Worm (Caenorhabditis elegans) whole organism, dauer: ENCODE results near the gene T10D4.11.
"Not testable (repeated sequence)": the region's sequence is repeated elsewhere in the genome, so short reads cannot be mapped to it uniquely, and the experiment has no call there.

ENCODE experiments used
- unc-62 ChIP-seq: sonication (generic microtip); optimal IDR thresholded peaks from 2 replicates; lab custom pipeline; 2017; ENCODE audit warnings: missing biosample characterization, missing genetic modification reagents, missing genetic modification characterization

Gene T10D4.11

DNA sequence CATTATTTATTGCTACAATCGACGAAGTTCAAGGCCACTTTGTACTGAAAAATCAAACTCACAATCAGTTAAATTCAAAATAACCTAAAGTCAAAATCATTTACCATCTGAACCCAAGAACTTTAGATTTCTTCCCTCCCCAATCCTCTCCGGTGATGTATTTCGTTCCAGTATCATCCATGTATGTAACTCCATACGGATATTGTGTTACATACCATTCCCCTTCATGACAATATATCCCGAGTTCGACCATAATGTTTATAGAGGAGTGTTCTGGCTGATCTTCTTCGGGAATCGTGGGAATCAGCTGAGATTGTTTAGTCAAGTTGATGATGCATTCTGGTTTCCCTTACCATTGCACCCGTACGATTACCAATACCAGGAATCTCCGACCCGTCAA lies 1.0 kb downstream of the T10D4.11 start:
- TF ChIP-seq unc-62 (GFP tag; lab: Kevin White, UChicago), result no peak

DNA sequence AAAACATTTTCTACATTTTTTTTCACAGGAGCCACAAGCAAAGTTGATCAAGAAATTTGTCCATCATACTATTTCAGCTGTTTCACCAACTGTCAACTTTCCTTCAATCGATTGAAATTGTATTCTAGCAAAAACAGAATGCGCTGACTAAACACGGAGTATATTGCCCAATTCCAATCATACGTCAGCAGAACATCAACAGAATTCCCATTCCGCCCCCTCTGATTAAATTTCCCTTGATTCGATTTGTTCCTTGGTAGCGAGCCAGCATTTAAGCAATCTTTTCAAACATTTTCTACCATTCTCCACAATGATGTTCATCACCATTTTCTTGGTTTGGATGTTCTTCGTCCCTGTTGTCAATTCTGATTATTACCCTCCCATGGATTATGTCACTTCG lies 3.6 kb downstream of the T10D4.11 start, which contains the start of gene T10D4.15:
Gene T10D4.15, plus strand, starts transcription at position 301 of the 400 bp plus-strand sequence.
- no peak for TF ChIP-seq unc-62 (GFP tag; lab: Kevin White, UChicago)

DNA sequence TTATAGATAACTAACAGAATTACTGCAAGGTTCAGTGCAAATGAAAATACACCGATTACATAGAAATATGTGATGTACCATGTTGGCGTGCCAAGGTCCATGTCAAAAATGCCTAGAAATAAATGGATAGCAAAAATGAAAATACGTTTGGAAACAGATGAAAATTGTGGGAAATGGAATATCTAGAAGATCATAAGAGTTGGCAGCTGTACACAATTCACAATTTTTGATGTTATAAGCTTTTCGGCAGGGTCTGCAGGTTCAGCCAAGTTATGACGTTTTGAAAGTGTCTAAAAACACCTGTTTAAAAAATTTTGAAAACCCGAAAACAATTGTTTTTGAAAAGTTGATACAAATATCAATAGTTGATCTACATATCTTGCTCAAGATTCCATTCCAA lies 4.9 kb downstream of the T10D4.11 start, which contains the start of gene sri-43:
Gene sri-43, minus strand, starts transcription at position 101 of the 400 bp plus-strand sequence.
- not testable (repeated sequence) for TF ChIP-seq unc-62 (GFP tag; lab: Kevin White, UChicago)

DNA sequence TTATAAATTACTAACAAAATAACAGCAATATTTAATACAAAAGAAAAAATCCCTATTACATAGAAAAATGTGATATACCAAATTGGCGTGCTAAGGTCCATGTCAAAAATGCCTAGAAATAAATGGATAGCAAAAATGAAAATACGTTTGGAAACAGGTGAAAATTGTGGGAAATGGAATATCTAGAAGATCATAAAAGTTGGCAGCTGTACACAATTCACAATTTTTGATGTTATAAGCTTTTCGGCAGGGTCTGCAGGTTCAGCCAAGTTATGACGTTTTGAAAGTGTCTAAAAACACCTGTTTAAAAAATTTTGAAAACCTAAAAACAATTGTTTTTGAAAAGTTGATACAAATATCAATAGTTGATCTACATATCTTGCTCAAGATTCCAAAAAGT lies 6.6 kb downstream of the T10D4.11 start, which contains the start of gene sri-42:
Gene sri-42, minus strand, starts transcription at position 101 of the 400 bp plus-strand sequence.
- TF ChIP-seq unc-62 (GFP tag; lab: Kevin White, UChicago), result not testable (repeated sequence)

DNA sequence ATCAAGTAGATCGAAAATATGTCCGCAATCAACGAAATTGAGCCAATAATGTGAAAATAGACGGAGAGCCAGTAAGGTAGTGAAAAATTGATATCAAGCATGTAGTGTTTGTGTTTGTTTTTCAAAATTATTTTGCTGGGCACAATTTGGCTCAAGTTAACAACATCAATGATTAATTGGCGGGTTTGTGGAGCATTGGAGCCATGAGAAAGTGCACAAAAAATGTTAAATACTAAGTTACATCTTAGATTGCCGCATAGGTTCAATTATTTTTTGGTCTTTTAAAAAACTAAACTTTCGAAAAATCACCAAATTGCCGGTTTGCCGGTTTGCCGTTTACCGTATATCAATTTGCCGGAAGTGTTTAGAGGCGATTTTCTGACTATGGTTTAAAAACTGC lies 11.6 kb downstream of the T10D4.11 start, which contains the start of gene sri-54:
Gene sri-54, minus strand, starts transcription at position 101 of the 400 bp plus-strand sequence.
- TF ChIP-seq unc-62 (GFP tag; lab: Kevin White, UChicago), result no peak

DNA sequence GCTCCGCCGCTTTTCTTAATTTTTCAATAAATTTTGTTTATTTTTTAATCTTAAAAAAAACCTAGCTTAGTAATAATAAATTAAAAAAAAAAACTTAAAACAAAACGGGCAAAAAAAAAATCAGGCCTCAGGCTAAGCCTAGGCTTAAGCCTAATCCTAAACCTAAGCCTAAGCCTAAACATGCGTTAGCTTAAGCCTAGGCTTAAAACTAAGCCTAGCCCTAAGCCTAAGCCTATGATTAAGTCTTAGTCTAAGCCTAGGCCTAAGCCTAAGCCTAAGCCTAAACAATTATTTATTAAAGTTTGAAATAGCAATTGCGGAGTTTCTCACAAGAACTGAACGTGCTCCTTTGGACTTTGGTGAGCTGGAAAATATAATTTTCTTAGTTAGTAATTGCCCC lies 14.1 kb downstream of the T10D4.11 start:
- TF ChIP-seq unc-62 (GFP tag; lab: Kevin White, UChicago), result no peak

DNA sequence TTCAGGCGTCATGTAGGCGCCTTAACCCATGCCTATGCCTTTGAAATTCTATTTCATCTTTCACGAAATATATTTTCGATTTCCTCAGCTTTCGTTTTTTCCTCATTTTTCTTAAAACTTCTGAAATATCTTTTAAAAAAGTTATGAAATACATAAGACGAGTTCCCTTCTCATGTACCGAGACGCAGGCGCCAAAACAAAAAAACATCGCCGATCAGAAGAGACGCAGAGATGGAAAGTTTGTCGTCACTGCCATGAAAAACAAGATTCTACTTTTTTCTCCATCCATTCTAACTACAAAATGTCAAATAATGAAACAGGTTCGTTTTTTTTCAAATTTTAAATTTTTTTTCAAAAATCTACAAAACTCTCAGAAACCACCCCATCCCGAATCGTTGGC lies 20.4 kb downstream of the T10D4.11 start, which contains the start of gene chil-24:
Gene chil-24, plus strand, starts transcription at position 156 of the 400 bp plus-strand sequence.
- TF ChIP-seq unc-62 (GFP tag; lab: Kevin White, UChicago), result no peak

DNA sequence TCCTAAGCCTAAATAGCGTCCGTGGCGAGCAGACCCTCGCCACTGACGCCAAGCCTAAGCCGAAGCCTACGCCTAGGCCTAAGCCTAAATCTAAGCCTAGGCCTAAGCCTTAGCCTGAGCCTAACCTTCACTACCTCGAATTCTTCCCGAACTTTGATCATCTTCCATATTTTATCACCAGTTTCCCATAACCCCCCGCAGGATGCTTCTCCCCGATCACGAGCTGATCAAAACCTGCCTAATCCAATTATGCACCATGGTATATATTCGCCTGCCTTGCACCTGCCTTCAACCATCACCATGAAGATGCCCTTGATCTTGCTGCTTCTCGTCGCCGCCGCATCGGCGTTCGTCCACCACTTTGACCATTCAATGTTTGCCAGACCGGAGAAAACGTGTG lies 22.7 kb downstream of the T10D4.11 start, which contains the start of gene ins-31:
Gene ins-31, plus strand, starts transcription at position 301 of the 400 bp plus-strand sequence.
- TF ChIP-seq unc-62 (GFP tag; lab: Kevin White, UChicago), result not testable (repeated sequence)

DNA sequence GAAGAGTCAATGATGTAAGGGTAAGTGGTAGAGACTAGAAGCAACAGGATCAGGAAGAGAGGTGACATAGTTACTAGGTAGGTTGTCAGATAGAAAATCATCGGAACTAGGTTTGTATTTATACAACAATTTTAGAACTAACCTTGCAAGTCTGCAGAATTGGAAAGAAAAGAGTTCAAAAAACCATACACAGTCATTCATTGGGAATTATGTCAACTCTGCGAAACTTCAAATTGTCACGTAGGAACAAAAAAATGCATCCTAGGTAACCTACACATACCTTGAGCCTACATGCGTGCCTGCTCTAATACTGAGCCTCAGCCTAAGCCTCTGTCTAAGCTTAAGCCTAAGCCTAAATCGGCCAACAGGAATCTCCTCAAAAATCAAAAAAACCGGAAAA lies 23.1 kb downstream of the T10D4.11 start, which contains the start of gene ins-19:
Gene ins-19, minus strand, starts transcription at position 101 of the 400 bp plus-strand sequence.
- no peak for TF ChIP-seq unc-62 (GFP tag; lab: Kevin White, UChicago)

DNA sequence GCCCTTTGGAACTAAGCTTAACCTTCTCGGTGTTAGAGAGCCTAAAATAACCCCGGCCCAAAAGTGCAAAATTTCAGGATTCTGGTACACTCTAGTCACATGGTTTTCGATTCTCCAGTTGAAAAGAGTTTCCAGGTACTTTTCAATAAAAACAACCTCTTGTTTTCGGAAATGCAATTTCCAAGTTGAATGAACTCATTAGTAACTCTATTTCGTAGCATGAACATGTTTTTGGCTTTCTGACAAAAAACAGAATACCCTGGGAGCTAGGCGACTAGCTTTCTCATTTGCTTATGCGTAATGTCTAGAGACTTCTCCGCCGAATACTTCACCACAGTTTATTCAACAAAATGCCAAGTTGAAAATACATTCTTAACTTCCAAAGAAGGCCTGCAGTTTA lies 26.2 kb downstream of the T10D4.11 start, which contains the start of gene srh-71:
Gene srh-71, plus strand, starts transcription at position 301 of the 400 bp plus-strand sequence.
- no peak for TF ChIP-seq unc-62 (GFP tag; lab: Kevin White, UChicago)

DNA sequence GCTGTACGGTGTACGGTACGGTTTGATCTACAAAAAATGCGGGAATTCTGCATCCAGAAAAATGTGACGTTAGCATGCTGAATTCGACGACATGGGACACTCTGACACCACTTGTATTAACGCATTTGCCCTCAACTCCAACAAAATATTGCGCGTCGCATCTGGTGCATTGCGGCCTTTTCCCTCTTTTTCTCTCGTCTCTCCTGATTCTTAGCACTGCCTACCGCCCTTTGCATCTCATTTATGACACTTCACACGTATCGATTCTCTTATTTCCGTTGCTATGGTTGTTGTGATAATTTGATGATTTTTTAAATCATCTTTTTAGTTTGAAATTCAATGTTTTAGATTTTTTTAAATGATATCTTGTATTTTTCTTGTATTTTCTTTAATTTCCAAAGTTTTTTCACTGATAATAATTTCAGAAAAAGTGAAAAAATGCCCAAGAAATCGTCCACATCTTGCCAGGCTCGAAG lies 30.5 kb downstream of the T10D4.11 start, which contains the start of gene T10D4.6:
Gene T10D4.6, plus strand, starts transcription at position 426 of the 476 bp plus-strand sequence.
- TF ChIP-seq unc-62 (GFP tag; lab: Kevin White, UChicago), result no peak

DNA sequence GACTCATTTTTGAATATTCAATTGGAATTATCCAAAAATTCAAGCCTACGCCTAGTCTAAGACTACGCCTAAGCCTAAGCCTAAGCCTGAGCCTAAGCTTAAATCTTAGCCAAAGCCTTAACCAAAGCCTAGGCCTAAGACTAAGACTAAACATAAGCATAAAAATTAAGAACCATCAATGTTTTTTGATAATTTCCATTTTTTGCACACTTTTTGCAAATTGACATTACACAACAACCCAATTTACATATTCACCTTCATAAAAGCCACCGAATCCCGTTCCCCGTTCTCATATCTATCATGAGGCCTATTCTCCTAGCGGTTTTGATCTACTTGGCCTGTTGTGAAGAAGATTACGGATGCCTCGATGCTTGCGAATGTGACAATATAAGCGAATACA lies 31.9 kb downstream of the T10D4.11 start, which contains the start of gene T10D4.7:
Gene T10D4.7, plus strand, starts transcription at position 301 of the 400 bp plus-strand sequence.
- TF ChIP-seq unc-62 (GFP tag; lab: Kevin White, UChicago), result no peak

DNA sequence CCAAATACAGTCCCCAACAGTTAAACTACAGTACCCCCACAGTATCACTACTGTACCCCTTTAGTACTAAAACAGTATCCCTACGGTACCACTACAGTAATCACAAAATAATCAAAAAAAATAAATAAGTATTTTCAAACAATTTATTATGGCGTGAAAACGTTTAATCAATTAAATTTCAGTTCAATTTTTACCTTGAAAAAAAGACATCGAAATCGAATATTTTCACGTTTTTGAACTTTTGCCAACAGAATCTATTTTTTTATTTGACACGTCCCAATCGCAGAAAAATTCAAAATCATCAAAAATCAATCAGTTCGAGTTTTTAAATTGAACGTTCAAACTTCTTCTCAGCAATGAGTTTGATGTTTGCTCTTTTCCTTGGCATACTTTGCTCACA lies 35.5 kb downstream of the T10D4.11 start, which contains the start of gene clec-123:
Gene clec-123, plus strand, starts transcription at position 301 of the 400 bp plus-strand sequence.
- TF ChIP-seq unc-62 (GFP tag; lab: Kevin White, UChicago), result no peak

DNA sequence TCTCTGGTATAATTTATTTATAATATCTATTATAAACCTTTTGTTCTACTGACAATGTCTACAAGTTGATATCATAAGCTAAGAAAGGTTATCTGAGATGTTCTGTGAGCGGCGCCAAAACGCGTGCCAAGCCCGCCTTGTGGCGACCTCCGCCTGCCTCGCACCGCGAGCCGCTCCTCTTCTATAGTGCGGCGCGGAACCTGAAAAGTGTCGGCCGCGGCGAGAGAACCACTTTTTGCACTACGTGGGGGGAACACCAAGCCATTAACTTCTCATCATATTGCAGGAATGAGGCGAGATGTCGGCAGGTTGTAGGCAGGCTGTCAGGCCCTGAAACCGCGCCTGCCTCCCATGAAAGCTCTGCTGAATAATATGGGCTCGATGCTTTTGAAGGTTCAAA lies 36.1 kb downstream of the T10D4.11 start:
- no peak for TF ChIP-seq unc-62 (GFP tag; lab: Kevin White, UChicago)

DNA sequence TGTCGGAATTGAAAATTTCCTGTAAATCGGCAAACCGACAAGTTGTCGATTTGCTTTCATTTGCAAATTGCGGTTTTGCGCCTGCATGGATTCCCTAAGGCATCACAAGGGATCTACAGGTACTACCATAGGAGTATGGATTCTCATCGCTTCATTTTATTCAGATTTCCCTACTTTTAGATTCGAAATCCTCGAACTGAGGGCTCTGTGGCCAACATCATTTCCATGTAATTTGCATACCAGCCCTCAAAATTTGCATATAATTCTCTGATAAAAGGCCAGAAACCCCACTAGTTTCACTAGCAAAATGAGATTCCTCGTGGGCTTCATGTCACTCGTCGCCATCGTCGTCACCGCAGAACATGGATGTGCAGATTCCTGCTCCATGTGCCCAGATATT lies 37.1 kb downstream of the T10D4.11 start, which contains the start of gene Y25C1A.2:
Gene Y25C1A.2, plus strand, starts transcription at position 301 of the 400 bp plus-strand sequence.
- TF ChIP-seq unc-62 (GFP tag; lab: Kevin White, UChicago), result no peak

DNA sequence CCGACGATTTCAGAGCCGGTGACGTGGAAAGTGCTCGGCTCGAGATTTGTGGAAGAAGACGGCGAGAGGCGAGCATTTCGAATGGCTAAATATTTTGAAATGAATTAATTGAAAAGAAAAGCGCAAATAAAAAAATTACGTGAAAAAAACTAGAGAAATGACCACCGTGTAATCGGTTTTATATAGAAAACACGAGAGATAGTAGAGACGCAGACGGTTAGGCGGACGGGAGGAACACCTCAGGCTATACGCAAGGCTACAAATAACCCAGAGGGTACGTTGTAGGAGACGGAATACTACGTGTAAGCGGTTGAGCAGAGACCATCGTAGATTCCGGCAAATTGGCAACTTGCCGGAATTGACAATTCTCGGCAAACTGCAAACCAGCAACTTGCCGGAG lies 38.3 kb downstream of the T10D4.11 start, which contains the start of gene Y25C1A.13:
Gene Y25C1A.13, minus strand, starts transcription at position 101 of the 400 bp plus-strand sequence.
- TF ChIP-seq unc-62 (GFP tag; lab: Kevin White, UChicago), result no peak
